Fruit fly (Drosophila melanogaster) whole organism, embryonic: Measurements from ENCODE around the gene CG7377.
A peak's percentile ranks its signal among the peaks of the same experiment; 100 is the strongest.

ENCODE experiments used
- Ada2b ChIP-seq: fragments of 200-800 bp; sonication (Bioruptor generic); IDR thresholded peaks from 2 replicates; pipeline ENCODE4 v1.3.6; 2022; ENCODE audit warnings: missing biosample characterization, missing genetic modification characterization
- Asciz ChIP-seq: fragments of 200-800 bp; sonication (Bioruptor generic); optimal IDR thresholded peaks from 2 replicates; lab custom pipeline; 2017; ENCODE audit warnings: missing biosample characterization, mild to moderate bottlenecking, missing genetic modification characterization, missing genetic modification reagents
- Blimp-1 ChIP-seq: fragments of 200-800 bp; sonication (Bioruptor generic); optimal IDR thresholded peaks from 3 replicates; lab custom pipeline; 2018; ENCODE audit warnings: missing biosample characterization, missing genetic modification characterization, mild to moderate bottlenecking, moderate library complexity, missing genetic modification reagents
- CG10147 ChIP-seq: fragments of 200-800 bp; sonication (Bioruptor generic); optimal IDR thresholded peaks from 2 replicates; lab custom pipeline; 2019; ENCODE audit warnings: missing biosample characterization, mild to moderate bottlenecking, missing genetic modification characterization, moderate library complexity
- CG10274 ChIP-seq: fragments of 200-800 bp; sonication (Bioruptor generic); optimal IDR thresholded peaks from 3 replicates; lab custom pipeline; 2017; ENCODE audit warnings: missing biosample characterization, mild to moderate bottlenecking, missing genetic modification characterization
- CG11695 ChIP-seq: fragments of 200-800 bp; sonication (Bioruptor generic); IDR thresholded peaks from 3 replicates; pipeline ENCODE4 v1.3.6; 2022; ENCODE audit warnings: missing biosample characterization, missing genetic modification characterization
- CG11723 ChIP-seq: fragments of 200-800 bp; sonication (Bioruptor generic); optimal IDR thresholded peaks from 2 replicates; lab custom pipeline; 2017; ENCODE audit warnings: missing biosample characterization, mild to moderate bottlenecking, missing genetic modification characterization
- CG12236 ChIP-seq: fragments of 200-800 bp; sonication (Bioruptor generic); optimal IDR thresholded peaks from 2 replicates; lab custom pipeline; 2016; ENCODE audit warnings: missing biosample characterization, missing genetic modification characterization
- CG1233 ChIP-seq: fragments of 200-800 bp; sonication (Bioruptor generic); optimal IDR thresholded peaks from 4 replicates; lab custom pipeline; 2018; ENCODE audit warnings: missing biosample characterization, mild to moderate bottlenecking, missing genetic modification characterization
- CG12744 ChIP-seq: fragments of 200-800 bp; sonication (Bioruptor generic); optimal IDR thresholded peaks from 2 replicates; lab custom pipeline; 2016; ENCODE audit warnings: missing biosample characterization, missing genetic modification characterization
- CG13287 ChIP-seq: fragments of 200-800 bp; sonication (Bioruptor generic); IDR thresholded peaks from 2 replicates; pipeline ENCODE4 v1.3.6; 2022; ENCODE audit warnings: missing biosample characterization, missing genetic modification characterization; ENCODE audit not compliant: partially characterized antibody
- CG16779 ChIP-seq: fragments of 200-800 bp; sonication (Bioruptor generic); IDR thresholded peaks from 2 replicates; pipeline ENCODE4 v1.3.6; 2022; ENCODE audit warnings: missing biosample characterization, missing genetic modification characterization
- CG1832 ChIP-seq: fragments of 200-800 bp; sonication (Bioruptor generic); optimal IDR thresholded peaks from 2 replicates; lab custom pipeline; 2017; ENCODE audit warnings: missing biosample characterization, mild to moderate bottlenecking, missing genetic modification characterization, inconsistent platforms
- CG30431 ChIP-seq: fragments of 200-800 bp; sonication (Bioruptor generic); optimal IDR thresholded peaks from 2 replicates; lab custom pipeline; 2017; ENCODE audit warnings: missing biosample characterization, missing genetic modification characterization
- CG34224 ChIP-seq: fragments of 200-800 bp; sonication (Bioruptor generic); IDR thresholded peaks from 3 replicates; pipeline ENCODE4 v1.3.6; 2022; ENCODE audit warnings: missing biosample characterization, missing genetic modification characterization; ENCODE audit not compliant: partially characterized antibody
- CG5245 ChIP-seq: fragments of 200-800 bp; sonication (Bioruptor generic); optimal IDR thresholded peaks from 3 replicates; lab custom pipeline; 2016; ENCODE audit warnings: missing biosample characterization, missing genetic modification characterization
- CG8765 ChIP-seq: fragments of 200-800 bp; sonication (Bioruptor generic); IDR thresholded peaks from 2 replicates; pipeline ENCODE4 v1.3.6; 2022; ENCODE audit warnings: missing biosample characterization, missing genetic modification characterization
- CG8924 ChIP-seq: fragments of 200-800 bp; optimal IDR thresholded peaks from 3 replicates; lab custom pipeline; 2019; ENCODE audit warnings: missing biosample characterization, mild to moderate bottlenecking, missing genetic modification characterization, moderate library complexity
- CG8944 ChIP-seq: fragments of 200-800 bp; sonication (Bioruptor generic); optimal IDR thresholded peaks from 3 replicates; lab custom pipeline; 2016; ENCODE audit warnings: missing biosample characterization, missing genetic modification characterization
- Dad ChIP-seq: fragments of 200-800 bp; sonication (Bioruptor generic); optimal IDR thresholded peaks from 3 replicates; lab custom pipeline; 2016; ENCODE audit warnings: missing biosample characterization, missing genetic modification characterization
- Doc2 ChIP-seq: fragments of 200-800 bp; sonication (Bioruptor generic); IDR thresholded peaks from 2 replicates; pipeline ENCODE4 v1.3.6; 2022; ENCODE audit warnings: missing biosample characterization, missing genetic modification characterization
- Ets65A ChIP-seq: fragments of 200-800 bp; sonication (Bioruptor generic); peaks from one replicate; lab custom pipeline; 2016; ENCODE audit warnings: missing biosample characterization, missing genetic modification characterization
- Fer1 ChIP-seq: fragments of 200-800 bp; sonication (Bioruptor generic); optimal IDR thresholded peaks from 2 replicates; lab custom pipeline; 2017; ENCODE audit warnings: missing biosample characterization, mild to moderate bottlenecking, missing genetic modification characterization
- Gsc ChIP-seq: fragments of 200-800 bp; sonication (Bioruptor generic); IDR thresholded peaks from 2 replicates; pipeline ENCODE4 v1.3.6; 2022; ENCODE audit warnings: missing biosample characterization, missing genetic modification characterization
- H2.0 ChIP-seq: fragments of 200-800 bp; sonication (Bioruptor generic); IDR thresholded peaks from 2 replicates; pipeline ENCODE4 v1.3.6; 2022; ENCODE audit warnings: missing biosample characterization, missing genetic modification characterization
- Hr3 ChIP-seq: fragments of 200-800 bp; sonication (Bioruptor generic); optimal IDR thresholded peaks from 3 replicates; lab custom pipeline; 2016; ENCODE audit warnings: missing biosample characterization, missing genetic modification characterization
- Lim3 ChIP-seq: fragments of 200-800 bp; sonication (Bioruptor generic); IDR thresholded peaks from 2 replicates; pipeline ENCODE4 v1.3.6; 2022; ENCODE audit warnings: missing biosample characterization, missing genetic modification characterization
- MESR4 ChIP-seq: fragments of 200-800 bp; sonication (Bioruptor generic); optimal IDR thresholded peaks from 2 replicates; lab custom pipeline; 2018; ENCODE audit warnings: missing biosample characterization, mild to moderate bottlenecking, missing genetic modification characterization, moderate library complexity
- Myb ChIP-seq: fragments of 200-800 bp; sonication (Bioruptor generic); optimal IDR thresholded peaks from 2 replicates; lab custom pipeline; 2016; ENCODE audit warnings: missing biosample characterization, missing genetic modification characterization
- NC2β ChIP-seq: fragments of 200-800 bp; sonication (Bioruptor generic); optimal IDR thresholded peaks from 2 replicates; lab custom pipeline; 2016; ENCODE audit warnings: missing biosample characterization, missing genetic modification characterization
- NFAT ChIP-seq: fragments of 200-800 bp; sonication (Bioruptor generic); IDR thresholded peaks from 2 replicates; pipeline ENCODE4 v1.3.6; 2022; ENCODE audit warnings: missing biosample characterization, missing genetic modification characterization
- Neu2 ChIP-seq: fragments of 200-800 bp; sonication (Bioruptor generic); optimal IDR thresholded peaks from 3 replicates; lab custom pipeline; 2016; ENCODE audit warnings: missing biosample characterization, missing genetic modification characterization, borderline replicate concordance
- Side ChIP-seq: fragments of 200-800 bp; sonication (Bioruptor generic); optimal IDR thresholded peaks from 2 replicates; lab custom pipeline; 2016; ENCODE audit warnings: missing biosample characterization, missing genetic modification characterization
- Xbp1 ChIP-seq: fragments of 200-800 bp; sonication (Bioruptor generic); optimal IDR thresholded peaks from 3 replicates; lab custom pipeline; 2016; ENCODE audit warnings: missing biosample characterization, mild to moderate bottlenecking, missing genetic modification characterization
- ab ChIP-seq: fragments of 200-800 bp; sonication (Bioruptor generic); optimal IDR thresholded peaks from 2 replicates; lab custom pipeline; 2016; ENCODE audit warnings: missing biosample characterization, missing genetic modification characterization
- al ChIP-seq: fragments of 200-800 bp; sonication (Bioruptor generic); IDR thresholded peaks from 2 replicates; pipeline ENCODE4 v1.3.6; 2022; ENCODE audit warnings: missing biosample characterization, missing genetic modification characterization
- bab2 ChIP-seq: fragments of 200-800 bp; sonication (Bioruptor generic); optimal IDR thresholded peaks from 2 replicates; lab custom pipeline; 2016; ENCODE audit warnings: missing biosample characterization, missing genetic modification characterization
- chif ChIP-seq, 2 experiments: fragments of 200-800 bp; sonication (Bioruptor generic); optimal IDR thresholded peaks; 3 replicates each; lab custom pipeline; 2016; ENCODE audit warnings: missing biosample characterization in 2 of 2, missing genetic modification characterization in 2 of 2
- disco-r ChIP-seq: fragments of 200-800 bp; sonication (Bioruptor generic); optimal IDR thresholded peaks from 2 replicates; lab custom pipeline; 2016; ENCODE audit warnings: missing biosample characterization, missing genetic modification characterization
- fd102C ChIP-seq: fragments of 200-800 bp; sonication (Bioruptor generic); optimal IDR thresholded peaks from 2 replicates; lab custom pipeline; 2018; ENCODE audit warnings: missing biosample characterization, mild to moderate bottlenecking, missing genetic modification characterization, moderate library complexity
- gsb ChIP-seq: fragments of 200-800 bp; sonication (Bioruptor generic); IDR thresholded peaks from 2 replicates; pipeline ENCODE4 v1.3.6; 2022; ENCODE audit warnings: missing biosample characterization, missing genetic modification characterization
- h ChIP-seq: fragments of >200 bp; optimal IDR thresholded peaks from 2 replicates; lab custom pipeline; 2017
- lov ChIP-seq, 2 experiments: fragments of 200-800 bp in 1 of 2; fragments of >200 bp in 1 of 2; sonication (Bioruptor generic) in 1 of 2; IDR thresholded peaks in 1 of 2; optimal IDR thresholded peaks in 1 of 2; 2 replicates in 1 of 2; 3 replicates in 1 of 2; pipeline versions ENCODE4 v1.3.6 to Lab custom; 2017 to 2022; ENCODE audit warnings: missing biosample characterization in 1 of 2, missing genetic modification characterization in 1 of 2
- mirr ChIP-seq: fragments of 200-800 bp; sonication (Bioruptor generic); optimal IDR thresholded peaks from 3 replicates; lab custom pipeline; 2018; ENCODE audit warnings: missing biosample characterization, mild to moderate bottlenecking, missing genetic modification characterization
- nerfin-1 ChIP-seq: fragments of 200-800 bp; sonication (Bioruptor generic); optimal IDR thresholded peaks from 3 replicates; lab custom pipeline; 2019; ENCODE audit warnings: missing biosample characterization, mild to moderate bottlenecking, missing genetic modification characterization, moderate library complexity
- odd ChIP-seq: fragments of 200-800 bp; sonication (Bioruptor generic); optimal IDR thresholded peaks from 2 replicates; lab custom pipeline; 2017; ENCODE audit warnings: missing biosample characterization, mild to moderate bottlenecking, missing genetic modification characterization
- psq ChIP-seq: fragments of 200-800 bp; sonication (Bioruptor generic); optimal IDR thresholded peaks from 2 replicates; lab custom pipeline; 2017; ENCODE audit warnings: missing biosample characterization, missing genetic modification characterization
- ro ChIP-seq: fragments of 200-800 bp; sonication (Bioruptor generic); IDR thresholded peaks from 2 replicates; pipeline ENCODE4 v1.3.6; 2022; ENCODE audit warnings: missing biosample characterization, missing genetic modification characterization
- sima ChIP-seq: fragments of 200-800 bp; sonication (Bioruptor generic); optimal IDR thresholded peaks from 2 replicates; lab custom pipeline; 2016; ENCODE audit warnings: missing biosample characterization, missing genetic modification characterization
- tna ChIP-seq: fragments of 200-800 bp; sonication (Bioruptor generic); IDR thresholded peaks from 2 replicates; pipeline ENCODE4 v1.3.6; 2022; ENCODE audit warnings: missing biosample characterization, missing genetic modification characterization; ENCODE audit not compliant: partially characterized antibody
- toy ChIP-seq: fragments of 200-800 bp; sonication (Bioruptor generic); IDR thresholded peaks from 2 replicates; pipeline ENCODE4 v1.3.6; 2022; ENCODE audit warnings: missing biosample characterization, missing genetic modification characterization
- trem ChIP-seq: fragments of 200-800 bp; optimal IDR thresholded peaks from 3 replicates; lab custom pipeline; 2019; ENCODE audit warnings: missing biosample characterization, mild to moderate bottlenecking, missing genetic modification characterization, moderate library complexity
- zfh2 ChIP-seq: fragments of 200-800 bp; sonication (Bioruptor generic); optimal IDR thresholded peaks from 2 replicates; lab custom pipeline; 2016; ENCODE audit warnings: missing biosample characterization, missing genetic modification characterization

The CG7377 gene

DNA sequence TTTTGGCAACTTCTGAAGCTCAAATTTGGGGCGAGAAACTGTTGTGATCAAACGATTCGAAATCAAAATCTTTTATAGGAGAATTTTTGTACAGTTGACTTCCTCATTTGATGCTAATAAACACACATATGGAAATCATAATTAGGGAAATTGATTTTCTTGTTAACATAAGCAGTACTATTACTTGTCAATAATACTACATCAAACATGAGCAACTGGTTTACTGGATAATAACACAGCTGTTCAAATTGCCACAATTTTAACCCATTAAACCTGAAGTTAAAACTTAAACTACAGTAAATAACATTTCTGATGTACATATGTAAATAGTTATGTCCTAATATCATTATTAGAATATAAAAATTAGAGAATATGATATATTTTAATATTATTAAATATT is 9.6 kb upstream of the CG7377 start, which contains the start of gene CG43390 (continued):
- TF ChIP-seq gsb (peak; percentile 66), NFAT (GFP tag; lab: Robert Waterston, UW) (no peak; the same call in 1 of the 2 replicates), al (GFP tag; lab: Robert Waterston, UW) (no peak), CG11695 (peak; percentile 75), disco-r (no peak), Fer1 (GFP tag; lab: Kevin White, UChicago) (peak; percentile 77), Hr3 (GFP tag; lab: Kevin White, UChicago) (no peak), Gsc (GFP tag; lab: Robert Waterston, UW) (no peak), ro (GFP tag; lab: Robert Waterston, UW) (no peak), Ada2b (no peak), fd102C (GFP tag; lab: Kevin White, UChicago) (no peak), MESR4 (GFP tag; lab: Kevin White, UChicago) (no peak), CG30431 (GFP tag; lab: Kevin White, UChicago) (no peak), trem (tag; lab: Kevin White, UChicago) (no peak), lov (optimal IDR thresholded peaks at IDR 0.05; lab: Kevin White, UChicago) (no peak), lov (GFP tag; IDR thresholded peaks at IDR 0.05; lab: Robert Waterston, UW) (no peak), CG10274 (no peak), CG8944 (no peak), chif (GFP tag; optimal IDR thresholded peaks at IDR 0.05; lab: Kevin White, UChicago) (no peak), CG8765 (no peak), toy (GFP tag; lab: Robert Waterston, UW) (no peak), H2.0 (GFP tag; lab: Robert Waterston, UW) (no peak), zfh2 (no peak), CG5245 (GFP tag; lab: Kevin White, UChicago) (no peak), CG12744 (GFP tag; lab: Kevin White, UChicago) (peak; percentile 7), psq (GFP tag; lab: Kevin White, UChicago) (no peak), Dad (no peak), Asciz (peak; percentile 87), nerfin-1 (tag; lab: Kevin White, UChicago) (no peak), CG11723 (no peak), CG8924 (tag; lab: Kevin White, UChicago) (no peak), bab2 (GFP tag; lab: Kevin White, UChicago) (peak; percentile 35), Side (GFP tag; lab: Kevin White, UChicago) (no peak), Doc2 (GFP tag; lab: Robert Waterston, UW) (no peak), CG1233 (GFP tag; lab: Kevin White, UChicago) (peak; percentile 52), odd (GFP tag; lab: Kevin White, UChicago) (peak; percentile 52), sima (no peak), Myb (GFP tag; lab: Kevin White, UChicago) (no peak), CG12236 (GFP tag; lab: Kevin White, UChicago) (no peak), Blimp-1 (no peak), Lim3 (no peak), Neu2 (GFP tag; lab: Kevin White, UChicago) (no peak), tna (GFP tag; lab: Robert Waterston, UW) (no peak), CG16779 (GFP tag; lab: Robert Waterston, UW) (no peak), mirr (GFP tag; lab: Kevin White, UChicago) (peak; percentile 89), CG10147 (GFP tag; lab: Kevin White, UChicago) (peak; percentile 78), Ets65A (GFP tag; lab: Kevin White, UChicago) (no peak), CG1832 (GFP tag; lab: Kevin White, UChicago) (no peak), NC2β (GFP tag; lab: Kevin White, UChicago) (no peak), CG13287 (GFP tag; lab: Robert Waterston, UW) (no peak), Xbp1 (GFP tag; lab: Kevin White, UChicago) (no peak), CG34224 (GFP tag; lab: Robert Waterston, UW) (no peak), h (lab: Kevin White, UChicago) (no peak), ab (GFP tag; lab: Kevin White, UChicago) (no peak)
